Worm (Caenorhabditis elegans): ENCODE results near the gene cisd-3.2.

DNA sequence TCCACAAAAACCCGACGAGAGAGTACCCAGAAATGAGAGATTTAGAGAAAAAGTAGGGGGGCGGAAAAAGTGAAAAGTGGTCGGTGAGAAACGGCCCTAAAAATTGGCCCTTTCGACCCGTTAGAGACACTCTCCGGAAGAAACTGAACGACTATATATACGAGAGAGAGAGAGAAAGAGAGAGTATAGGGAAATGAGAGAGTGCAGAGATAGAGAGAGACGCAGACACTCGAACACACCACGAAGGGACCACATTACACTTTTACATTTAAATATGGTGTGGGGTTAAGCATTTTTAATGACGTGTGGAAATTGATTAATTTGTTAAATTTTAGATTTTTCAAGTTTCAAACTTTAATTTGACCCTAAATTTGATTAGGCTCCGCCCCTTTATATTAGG is 51.4 kb downstream of the cisd-3.2 start:
- TF ChIP-seq W03F9.2 (tag; optimal IDR thresholded peaks at IDR 0.05) (no peak), dao-5 (tag; optimal IDR thresholded peaks at IDR 0.05) (no peak), him-1 (tag; optimal IDR thresholded peaks at IDR 0.05) (no peak)

Data from whole organism, L4/young adult.